Worm (Caenorhabditis elegans) whole organism, young adult: ENCODE data around the gene gldi-4.
A peak's percentile ranks its signal among the peaks of the same experiment; 100 is the strongest.

ENCODE experiments used
- B0019.2 ChIP-seq: fragments of 200-800 bp; sonication (Bioruptor generic); conservative IDR thresholded peaks from 2 replicates; pipeline ENCODE4 v1.3.6; 2022; ENCODE audit warnings: missing genetic modification reagents, missing genetic modification characterization, missing compliant biosample characterization
- B0035.1 ChIP-seq: sonication (generic microtip); optimal IDR thresholded peaks from 2 replicates; lab custom pipeline; 2016; ENCODE audit warnings: missing genetic modification characterization, mild to moderate bottlenecking, missing compliant biosample characterization, missing genotype, missing genetic modification reagents
- B0261.1 ChIP-seq: sonication (generic microtip); optimal IDR thresholded peaks from 2 replicates; lab custom pipeline; 2016; ENCODE audit warnings: mild to moderate bottlenecking, missing genetic modification characterization, moderate library complexity, missing compliant biosample characterization
- F33H1.4 ChIP-seq: fragments of 200-800 bp; sonication (Bioruptor generic); IDR thresholded peaks from 2 replicates; pipeline ENCODE4 v1.3.6; 2022; ENCODE audit warnings: missing genetic modification reagents, missing genetic modification characterization, missing compliant biosample characterization
- F52B5.7 ChIP-seq: sonication (generic microtip); optimal IDR thresholded peaks from 2 replicates; lab custom pipeline; 2016; ENCODE audit warnings: mild to moderate bottlenecking, missing genetic modification characterization, missing compliant biosample characterization
- F55B11.4 ChIP-seq: sonication (generic microtip); optimal IDR thresholded peaks from 2 replicates; lab custom pipeline; 2016; ENCODE audit warnings: missing compliant biosample characterization, missing genetic modification characterization, borderline replicate concordance; ENCODE audit not compliant: insufficient read depth
- F57A8.1 ChIP-seq: fragments of 200-800 bp; sonication (Bioruptor generic); optimal IDR thresholded peaks from 2 replicates; lab custom pipeline; 2018; ENCODE audit warnings: mild to moderate bottlenecking, missing genetic modification characterization, moderate library complexity, missing compliant biosample characterization
- Y53G8AR.9 ChIP-seq: fragments of 200-800 bp; sonication (Bioruptor generic); conservative IDR thresholded peaks from 2 replicates; pipeline ENCODE4 v1.3.6; 2022; ENCODE audit warnings: missing genetic modification reagents, missing genetic modification characterization, missing compliant biosample characterization
- Y67H2A.10 ChIP-seq: fragments of 200-800 bp; sonication (Bioruptor generic); conservative IDR thresholded peaks from 2 replicates; pipeline ENCODE4 v1.3.6; 2022; ENCODE audit warnings: missing genetic modification reagents, missing genetic modification characterization, missing compliant biosample characterization
- ZK185.1 ChIP-seq: sonication (generic microtip); optimal IDR thresholded peaks from 2 replicates; lab custom pipeline; 2016; ENCODE audit warnings: mild to moderate bottlenecking, missing genetic modification characterization, missing compliant biosample characterization; ENCODE audit not compliant: poor library complexity, severe bottlenecking
- athp-1 ChIP-seq: sonication (generic microtip); optimal IDR thresholded peaks from 2 replicates; lab custom pipeline; 2017; ENCODE audit warnings: mild to moderate bottlenecking, missing genetic modification characterization, missing compliant biosample characterization
- ccch-3 ChIP-seq: fragments of 200-800 bp; sonication (Bioruptor generic); optimal IDR thresholded peaks from 2 replicates; lab custom pipeline; 2018; ENCODE audit warnings: mild to moderate bottlenecking, missing genetic modification characterization, missing compliant biosample characterization
- cebp-2 ChIP-seq: fragments of 200-800 bp; sonication (Bioruptor generic); IDR thresholded peaks from 2 replicates; pipeline ENCODE4 v1.3.6; 2022; ENCODE audit warnings: missing genetic modification characterization, missing compliant biosample characterization
- ceh-27 ChIP-seq: fragments of 200-800 bp; sonication (Bioruptor generic); optimal IDR thresholded peaks from 2 replicates; lab custom pipeline; 2018; ENCODE audit warnings: mild to moderate bottlenecking, missing genetic modification characterization, moderate library complexity, missing compliant biosample characterization
- ceh-40 ChIP-seq: fragments of 200-800 bp; sonication (Bioruptor generic); IDR thresholded peaks from 2 replicates; pipeline ENCODE4 v1.3.6; 2022; ENCODE audit warnings: missing genetic modification characterization, missing compliant biosample characterization
- die-1 ChIP-seq: sonication (generic microtip); optimal IDR thresholded peaks from 2 replicates; lab custom pipeline; 2016; ENCODE audit warnings: missing genotype, mild to moderate bottlenecking, missing genetic modification characterization, missing compliant biosample characterization
- dox-1 ChIP-seq: fragments of 200-800 bp; sonication (Bioruptor generic); IDR thresholded peaks from 2 replicates; pipeline ENCODE4 v1.3.6; 2022; ENCODE audit warnings: missing genetic modification reagents, missing genetic modification characterization, missing compliant biosample characterization
- dpff-1 ChIP-seq: sonication (generic microtip); optimal IDR thresholded peaks from 2 replicates; lab custom pipeline; 2017; ENCODE audit warnings: mild to moderate bottlenecking, missing genetic modification characterization, missing compliant biosample characterization
- egl-18 ChIP-seq: fragments of 200-800 bp; sonication (Bioruptor generic); IDR thresholded peaks from 2 replicates; pipeline ENCODE4 v1.3.6; 2022; ENCODE audit warnings: missing genetic modification reagents, missing genetic modification characterization, missing compliant biosample characterization
- egrh-3 ChIP-seq: fragments of 200-800 bp; sonication (Bioruptor generic); IDR thresholded peaks from 2 replicates; pipeline ENCODE4 v1.3.6; 2022; ENCODE audit warnings: missing genetic modification reagents, missing genetic modification characterization, missing compliant biosample characterization
- ekl-4 ChIP-seq: fragments of 200-800 bp; sonication (Bioruptor generic); IDR thresholded peaks from 2 replicates; pipeline ENCODE4 v1.3.6; 2022; ENCODE audit warnings: missing genetic modification reagents, missing genetic modification characterization, missing compliant biosample characterization
- ets-4 ChIP-seq: fragments of 200-800 bp; sonication (Bioruptor generic); optimal IDR thresholded peaks from 2 replicates; lab custom pipeline; 2018; ENCODE audit warnings: mild to moderate bottlenecking, missing genetic modification characterization, missing compliant biosample characterization
- hmg-20 ChIP-seq: fragments of 200-800 bp; sonication (Bioruptor generic); IDR thresholded peaks from 2 replicates; pipeline ENCODE4 v1.3.6; 2022; ENCODE audit warnings: missing genetic modification reagents, missing genetic modification characterization, missing compliant biosample characterization
- hrde-1 ChIP-seq: sonication (generic microtip); optimal IDR thresholded peaks from 2 replicates; lab custom pipeline; 2016; ENCODE audit warnings: missing genetic modification characterization, mild to moderate bottlenecking, missing compliant biosample characterization, moderate library complexity, missing genotype, missing genetic modification reagents, borderline replicate concordance
- hsf-1 ChIP-seq: fragments of 200-800 bp; sonication (Bioruptor generic); IDR thresholded peaks from 2 replicates; pipeline ENCODE4 v1.3.6; 2022; ENCODE audit warnings: missing genetic modification reagents, missing genetic modification characterization, missing compliant biosample characterization
- lag-1 ChIP-seq: fragments of 200-800 bp; sonication (Bioruptor generic); IDR thresholded peaks from 2 replicates; pipeline ENCODE4 v1.3.6; 2022; ENCODE audit warnings: missing genetic modification reagents, missing genetic modification characterization, missing compliant biosample characterization
- lin-35 ChIP-seq, 3 experiments: fragments of 150-350 bp in 2 of 3; sonication (generic microtip) in 1 of 3; optimal IDR thresholded peaks; 2 replicates each; lab custom pipeline; 2014 to 2018; ENCODE audit warnings: missing biosample characterization in 3 of 3, missing genetic modification characterization in 3 of 3, missing genetic modification reagents in 3 of 3
- lin-40 ChIP-seq: sonication (generic microtip); optimal IDR thresholded peaks from 2 replicates; lab custom pipeline; 2016; ENCODE audit warnings: missing genetic modification characterization, mild to moderate bottlenecking, missing compliant biosample characterization, missing genotype, missing genetic modification reagents
- lin-54 ChIP-seq: fragments of 200-800 bp; sonication (Bioruptor generic); optimal IDR thresholded peaks from 2 replicates; lab custom pipeline; 2018; ENCODE audit warnings: mild to moderate bottlenecking, missing genetic modification characterization, missing compliant biosample characterization
- madf-3 ChIP-seq: fragments of 200-800 bp; sonication (Bioruptor generic); IDR thresholded peaks from 2 replicates; pipeline ENCODE4 v1.3.6; 2022; ENCODE audit warnings: missing genetic modification reagents, missing genetic modification characterization, missing compliant biosample characterization
- madf-8 ChIP-seq: fragments of 200-800 bp; sonication (Bioruptor generic); conservative IDR thresholded peaks from 2 replicates; pipeline ENCODE4 v1.3.6; 2022; ENCODE audit warnings: missing genetic modification reagents, missing genetic modification characterization, missing compliant biosample characterization
- mel-28 ChIP-seq: sonication (generic microtip); optimal IDR thresholded peaks from 2 replicates; lab custom pipeline; 2016; ENCODE audit warnings: borderline replicate concordance, mild to moderate bottlenecking, missing genetic modification characterization, missing compliant biosample characterization
- mxl-1 ChIP-seq: sonication (generic microtip); optimal IDR thresholded peaks from 2 replicates; lab custom pipeline; 2016; ENCODE audit warnings: missing genetic modification characterization, missing compliant biosample characterization
- nfyb-1 ChIP-seq: fragments of 200-800 bp; sonication (Bioruptor generic); IDR thresholded peaks from 2 replicates; pipeline ENCODE4 v1.3.6; 2022; ENCODE audit warnings: missing genetic modification reagents, missing genetic modification characterization, missing compliant biosample characterization
- nhr-179 ChIP-seq: sonication (generic microtip); optimal IDR thresholded peaks from 2 replicates; lab custom pipeline; 2016; ENCODE audit warnings: mild to moderate bottlenecking, missing genetic modification characterization, missing compliant biosample characterization
- pbrm-1 ChIP-seq: fragments of 200-800 bp; sonication (Bioruptor generic); IDR thresholded peaks from 2 replicates; pipeline ENCODE4 v1.3.6; 2022; ENCODE audit warnings: missing genetic modification reagents, missing genetic modification characterization, missing compliant biosample characterization
- repo-1 ChIP-seq: sonication (generic microtip); optimal IDR thresholded peaks from 2 replicates; lab custom pipeline; 2017; ENCODE audit warnings: mild to moderate bottlenecking, missing genetic modification characterization, missing compliant biosample characterization
- snpc-1.1 ChIP-seq: sonication (generic microtip); optimal IDR thresholded peaks from 2 replicates; lab custom pipeline; 2017; ENCODE audit warnings: missing genetic modification characterization, mild to moderate bottlenecking, missing compliant biosample characterization, antibody characterized with exemption, moderate library complexity, missing genotype, missing genetic modification reagents; ENCODE audit not compliant: insufficient read depth
- snpc-3.4 ChIP-seq: sonication (generic microtip); optimal IDR thresholded peaks from 2 replicates; lab custom pipeline; 2017; ENCODE audit warnings: missing genetic modification characterization, mild to moderate bottlenecking, missing compliant biosample characterization, antibody characterized with exemption, moderate library complexity, missing genotype, missing genetic modification reagents
- sptf-2 ChIP-seq: fragments of 200-800 bp; sonication (Bioruptor generic); optimal IDR thresholded peaks from 2 replicates; lab custom pipeline; 2018; ENCODE audit warnings: mild to moderate bottlenecking, missing genetic modification characterization, missing compliant biosample characterization
- tbp1 ChIP-seq: fragments of 200-800 bp; sonication (Bioruptor generic); optimal IDR thresholded peaks from 2 replicates; lab custom pipeline; 2018; ENCODE audit warnings: mild to moderate bottlenecking, missing genetic modification characterization, missing compliant biosample characterization
- zfh-2 ChIP-seq: fragments of 200-800 bp; sonication (Bioruptor generic); conservative IDR thresholded peaks from 2 replicates; pipeline ENCODE4 v1.3.6; 2022; ENCODE audit warnings: missing genetic modification reagents, missing genetic modification characterization, missing compliant biosample characterization
- ztf-18 ChIP-seq: sonication (generic microtip); optimal IDR thresholded peaks from 2 replicates; lab custom pipeline; 2016; ENCODE audit warnings: missing genotype, mild to moderate bottlenecking, missing genetic modification characterization, missing compliant biosample characterization
- ztf-22 ChIP-seq: fragments of 200-800 bp; sonication (Bioruptor generic); optimal IDR thresholded peaks from 2 replicates; lab custom pipeline; 2018; ENCODE audit warnings: mild to moderate bottlenecking, missing genetic modification characterization, moderate library complexity, missing compliant biosample characterization
- ztf-25 ChIP-seq: fragments of 200-800 bp; sonication (Bioruptor generic); IDR thresholded peaks from 2 replicates; pipeline ENCODE4 v1.3.6; 2022; ENCODE audit warnings: missing genetic modification reagents, missing genetic modification characterization, missing compliant biosample characterization
- ztf-26 ChIP-seq: sonication (generic microtip); optimal IDR thresholded peaks from 2 replicates; lab custom pipeline; 2017; ENCODE audit warnings: missing genetic modification characterization, missing compliant biosample characterization
- ztf-28 ChIP-seq: fragments of 200-800 bp; sonication (Bioruptor generic); IDR thresholded peaks from 2 replicates; pipeline ENCODE4 v1.3.6; 2022; ENCODE audit warnings: missing genetic modification reagents, missing genetic modification characterization, missing compliant biosample characterization
- ztf-6 ChIP-seq: fragments of 200-800 bp; sonication (Bioruptor generic); IDR thresholded peaks from 2 replicates; pipeline ENCODE4 v1.3.6; 2022; ENCODE audit warnings: missing genetic modification reagents, missing genetic modification characterization, missing compliant biosample characterization

The gldi-4 gene

DNA sequence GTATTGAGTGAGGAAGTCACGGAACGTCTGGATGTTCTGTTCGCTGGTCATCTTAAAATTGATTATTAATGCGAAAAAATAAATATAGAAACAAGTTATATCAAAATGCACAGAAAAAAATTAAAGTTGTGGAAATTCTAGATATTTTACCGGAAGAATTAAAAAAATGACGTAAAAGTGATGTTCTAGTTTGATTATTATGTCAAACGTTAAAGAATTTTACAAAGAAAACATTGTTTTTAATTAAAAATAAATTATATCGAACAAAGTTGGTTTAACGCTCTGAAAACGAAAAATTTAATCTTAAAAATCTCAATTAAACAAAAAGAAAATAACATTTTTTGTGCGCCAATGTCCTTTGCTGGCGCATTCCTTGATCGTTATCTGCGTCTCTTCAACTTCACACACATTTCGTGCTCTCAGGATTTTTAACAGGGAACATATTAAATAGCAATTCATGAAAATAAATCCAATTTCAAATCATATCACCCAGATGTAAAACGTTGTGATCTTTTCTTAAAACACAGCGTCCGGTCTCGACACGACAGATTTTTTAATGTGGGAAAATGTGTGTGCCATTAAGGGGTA lies 27.2 kb downstream of the gldi-4 start, which contains the start of gene tin-9.1 (continued):
- TF ChIP-seq ekl-4 (GFP tag; lab: Robert Waterston, UW) (0 out of 2 replicates have a peak, but pooled peaks have one; percentile 50), mxl-1 (tag; lab: Kevin White, UChicago) (no peak), athp-1 (tag; lab: Kevin White, UChicago) (no peak), egrh-3 (GFP tag; lab: Robert Waterston, UW) (no peak), ccch-3 (GFP tag; lab: Kevin White, UChicago) (no peak), die-1 (tag; lab: Kevin White, UChicago) (no peak), lin-35 (GFP tag; optimal IDR thresholded peaks at IDR 0.05; lab: Kevin White, UChicago) (peak in 1 of 3 experiments; percentile 67), ceh-27 (GFP tag; lab: Kevin White, UChicago) (no peak), Y53G8AR.9 (GFP tag; lab: Robert Waterston, UW) (no peak), ztf-25 (GFP tag; lab: Robert Waterston, UW) (no peak), B0035.1 (no peak), hrde-1 (no peak), nfyb-1 (GFP tag; lab: Robert Waterston, UW) (0 out of 2 replicates have a peak, but pooled peaks have one; percentile 50), F33H1.4 (GFP tag; lab: Robert Waterston, UW) (peak; percentile 50), madf-3 (GFP tag; lab: Robert Waterston, UW) (no peak), Y67H2A.10 (GFP tag; lab: Robert Waterston, UW) (no peak), ceh-40 (no peak), lag-1 (GFP tag; lab: Robert Waterston, UW) (no peak), ztf-28 (GFP tag; lab: Robert Waterston, UW) (no peak), F52B5.7 (no peak), F57A8.1 (GFP tag; lab: Kevin White, UChicago) (no peak), sptf-2 (no peak), dpff-1 (tag; lab: Kevin White, UChicago) (no peak), mel-28 (tag; lab: Kevin White, UChicago) (no peak), lin-54 (GFP tag; lab: Kevin White, UChicago) (peak; percentile 61), lin-40 (tag; lab: Kevin White, UChicago) (peak; percentile 67), hmg-20 (GFP tag; lab: Robert Waterston, UW) (no peak), snpc-3.4 (tag; lab: Kevin White, UChicago) (no peak), madf-8 (GFP tag; lab: Robert Waterston, UW) (no peak), F55B11.4 (tag; lab: Kevin White, UChicago) (no peak), nhr-179 (no peak), ztf-6 (no peak), egl-18 (GFP tag; lab: Robert Waterston, UW) (no peak), zfh-2 (GFP tag; lab: Robert Waterston, UW) (no peak), hsf-1 (no peak), ZK185.1 (tag; lab: Kevin White, UChicago) (peak; percentile 13), ets-4 (GFP tag; lab: Kevin White, UChicago) (no peak), ztf-18 (tag; lab: Kevin White, UChicago) (peak; percentile 93), dox-1 (GFP tag; lab: Robert Waterston, UW) (peak; percentile 44; the same call in 1 of the 2 replicates), snpc-1.1 (tag; lab: Kevin White, UChicago) (no peak), tbp1 (GFP tag; lab: Kevin White, UChicago) (peak; percentile 31), cebp-2 (GFP tag; lab: Robert Waterston, UW) (no peak), ztf-22 (GFP tag; lab: Kevin White, UChicago) (no peak), ztf-26 (tag; lab: Kevin White, UChicago) (no peak), B0261.1 (no peak), pbrm-1 (GFP tag; lab: Robert Waterston, UW) (no peak), B0019.2 (GFP tag; lab: Robert Waterston, UW) (no peak), repo-1 (no peak)
